Worm (Caenorhabditis elegans) whole organism, midembryonic: ENCODE data around the gene fbxa-2.

ENCODE experiments used
- flt-1 ChIP-seq: fragments of 200-800 bp; sonication (Bioruptor generic); IDR thresholded peaks from 2 replicates; pipeline ENCODE4 v1.3.6; 2022; ENCODE audit warnings: missing genetic modification characterization, missing compliant biosample characterization
- klf-2 ChIP-seq: fragments of 200-800 bp; sonication (Bioruptor generic); conservative IDR thresholded peaks from 2 replicates; pipeline ENCODE4 v1.3.6; 2022; ENCODE audit warnings: missing genetic modification reagents, missing genetic modification characterization, missing compliant biosample characterization
- ref-1 ChIP-seq: fragments of 200-800 bp; sonication (Bioruptor generic); conservative IDR thresholded peaks from 2 replicates; pipeline ENCODE4 v1.3.6; 2022; ENCODE audit warnings: missing genetic modification reagents, missing genetic modification characterization, missing compliant biosample characterization
- ztf-23 ChIP-seq: fragments of 200-800 bp; sonication (Bioruptor generic); IDR thresholded peaks from 2 replicates; pipeline ENCODE4 v1.3.6; 2022; ENCODE audit warnings: missing genetic modification reagents, missing genetic modification characterization, missing compliant biosample characterization

DNA sequence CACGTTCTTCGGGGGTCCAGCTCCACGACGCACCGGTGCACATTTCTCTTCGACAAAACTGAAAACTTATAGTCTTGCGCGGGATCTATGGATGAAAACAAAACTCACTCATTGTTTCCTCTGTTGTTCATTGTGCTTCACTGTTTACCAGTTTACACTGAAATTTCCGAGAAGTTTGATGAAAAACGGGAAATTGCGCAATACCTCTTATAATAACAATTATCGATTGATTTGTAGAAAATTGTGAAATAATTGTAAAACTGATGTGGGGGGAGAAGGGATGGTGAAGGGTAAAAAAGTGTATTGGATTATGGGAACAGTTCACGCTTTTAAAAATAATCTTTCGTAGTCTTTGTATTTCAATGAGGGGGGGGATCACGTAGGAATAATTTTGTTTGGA, 40.0 kb downstream of the fbxa-2 start:
- TF ChIP-seq flt-1 (GFP tag; lab: Robert Waterston, UW): no peak
- no peak for TF ChIP-seq klf-2
- no peak for TF ChIP-seq ztf-23 (GFP tag; lab: Robert Waterston, UW)
- no peak for TF ChIP-seq ref-1
